Fruit fly (Drosophila melanogaster) whole organism, embryonic: ENCODE measurements around the gene Pif1.

Experiments used
- CG11247 ChIP-seq: fragments of 200-800 bp; sonication (Bioruptor generic); IDR thresholded peaks from 2 replicates; pipeline ENCODE4 v1.3.6; 2022; ENCODE audit warnings: missing biosample characterization, missing genetic modification characterization
- CG12942 ChIP-seq: fragments of 200-800 bp; sonication (Bioruptor generic); optimal IDR thresholded peaks from 3 replicates; lab custom pipeline; 2016; ENCODE audit warnings: missing biosample characterization, missing genetic modification characterization
- CG14860 ChIP-seq: fragments of 200-800 bp; sonication (Bioruptor generic); IDR thresholded peaks from 3 replicates; pipeline ENCODE4 v1.3.6; 2022; ENCODE audit warnings: missing biosample characterization, missing genetic modification characterization; ENCODE audit not compliant: partially characterized antibody
- CG1602 ChIP-seq: fragments of 200-800 bp; sonication (Bioruptor generic); optimal IDR thresholded peaks from 3 replicates; lab custom pipeline; 2016; ENCODE audit warnings: missing biosample characterization, missing genetic modification characterization
- CG1603 ChIP-seq: fragments of 200-800 bp; sonication (Bioruptor generic); optimal IDR thresholded peaks from 2 replicates; lab custom pipeline; 2019; ENCODE audit warnings: missing biosample characterization, mild to moderate bottlenecking, missing genetic modification characterization, moderate library complexity
- CG16863 ChIP-seq: fragments of 200-800 bp; sonication (Bioruptor generic); optimal IDR thresholded peaks from 3 replicates; lab custom pipeline; 2016; ENCODE audit warnings: missing biosample characterization, missing genetic modification characterization
- CG2116 ChIP-seq: fragments of 200-800 bp; sonication (Bioruptor generic); optimal IDR thresholded peaks from 3 replicates; lab custom pipeline; 2018; ENCODE audit warnings: missing biosample characterization, mild to moderate bottlenecking, missing genetic modification characterization
- CG2129 ChIP-seq: fragments of 200-800 bp; sonication (Bioruptor generic); IDR thresholded peaks from 2 replicates; pipeline ENCODE4 v1.3.6; 2022; ENCODE audit warnings: missing biosample characterization, missing genetic modification characterization; ENCODE audit not compliant: partially characterized antibody
- CG2889 ChIP-seq: fragments of 200-800 bp; sonication (Bioruptor generic); IDR thresholded peaks from 3 replicates; pipeline ENCODE4 v1.3.6; 2022; ENCODE audit warnings: missing biosample characterization, missing genetic modification characterization
- CG30020 ChIP-seq: fragments of 200-800 bp; optimal IDR thresholded peaks from 2 replicates; lab custom pipeline; 2019; ENCODE audit warnings: missing biosample characterization, mild to moderate bottlenecking, missing genetic modification characterization, moderate library complexity
- CG31365 ChIP-seq: fragments of 200-800 bp; sonication (Bioruptor generic); optimal IDR thresholded peaks from 2 replicates; lab custom pipeline; 2018; ENCODE audit warnings: missing biosample characterization, mild to moderate bottlenecking, missing genetic modification characterization
- CG32532 ChIP-seq: fragments of 200-800 bp; sonication (Bioruptor generic); IDR thresholded peaks from 2 replicates; pipeline ENCODE4 v1.3.6; 2022; ENCODE audit warnings: missing biosample characterization, missing genetic modification characterization
- CG3407 ChIP-seq: fragments of 200-800 bp; sonication (Bioruptor generic); optimal IDR thresholded peaks from 2 replicates; lab custom pipeline; 2018; ENCODE audit warnings: missing biosample characterization, mild to moderate bottlenecking, missing genetic modification characterization
- CG34224 ChIP-seq: fragments of 200-800 bp; sonication (Bioruptor generic); IDR thresholded peaks from 3 replicates; pipeline ENCODE4 v1.3.6; 2022; ENCODE audit warnings: missing biosample characterization, missing genetic modification characterization; ENCODE audit not compliant: partially characterized antibody
- CG43689 ChIP-seq: fragments of 200-800 bp; sonication (Bioruptor generic); IDR thresholded peaks from 2 replicates; pipeline ENCODE4 v1.3.6; 2022; ENCODE audit warnings: missing biosample characterization, missing genetic modification characterization
- CG4404 ChIP-seq: fragments of 200-800 bp; sonication (Bioruptor generic); IDR thresholded peaks from 2 replicates; pipeline ENCODE4 v1.3.6; 2022; ENCODE audit warnings: missing biosample characterization, missing genetic modification characterization
- CG4730 ChIP-seq: fragments of 200-800 bp; sonication (Bioruptor generic); IDR thresholded peaks from 2 replicates; pipeline ENCODE4 v1.3.6; 2022; ENCODE audit warnings: missing biosample characterization, missing genetic modification characterization
- CG5245 ChIP-seq: fragments of 200-800 bp; sonication (Bioruptor generic); optimal IDR thresholded peaks from 3 replicates; lab custom pipeline; 2016; ENCODE audit warnings: missing biosample characterization, missing genetic modification characterization
- CG6254 ChIP-seq: fragments of 200-800 bp; sonication (Bioruptor generic); optimal IDR thresholded peaks from 3 replicates; lab custom pipeline; 2017; ENCODE audit warnings: mild to moderate bottlenecking, missing biosample characterization, missing genetic modification reagents, missing genetic modification characterization
- CG8281 ChIP-seq: fragments of 200-800 bp; sonication (Bioruptor generic); optimal IDR thresholded peaks from 2 replicates; lab custom pipeline; 2018; ENCODE audit warnings: missing biosample characterization, mild to moderate bottlenecking, missing genetic modification characterization, moderate library complexity
- CG8765 ChIP-seq: fragments of 200-800 bp; sonication (Bioruptor generic); IDR thresholded peaks from 2 replicates; pipeline ENCODE4 v1.3.6; 2022; ENCODE audit warnings: missing biosample characterization, missing genetic modification characterization
- Chrac-16 ChIP-seq: fragments of 200-800 bp; sonication (Bioruptor generic); optimal IDR thresholded peaks from 3 replicates; lab custom pipeline; 2016; ENCODE audit warnings: missing biosample characterization, missing genetic modification characterization
- Dbx ChIP-seq: fragments of 200-800 bp; sonication (Bioruptor generic); IDR thresholded peaks from 3 replicates; pipeline ENCODE4 v1.3.6; 2022; ENCODE audit warnings: missing biosample characterization, missing genetic modification characterization
- Dip3 ChIP-seq: fragments of 200-800 bp; sonication (Bioruptor generic); optimal IDR thresholded peaks from 3 replicates; lab custom pipeline; 2016; ENCODE audit warnings: missing biosample characterization, missing genetic modification characterization
- HmgZ ChIP-seq: fragments of 200-800 bp; sonication (Bioruptor generic); optimal IDR thresholded peaks from 2 replicates; lab custom pipeline; 2018; ENCODE audit warnings: missing biosample characterization, mild to moderate bottlenecking, missing genetic modification characterization
- Meics ChIP-seq: fragments of 200-800 bp; sonication (Bioruptor generic); optimal IDR thresholded peaks from 2 replicates; lab custom pipeline; 2017; ENCODE audit warnings: missing biosample characterization, mild to moderate bottlenecking, missing genetic modification characterization
- Neu2 ChIP-seq: fragments of 200-800 bp; sonication (Bioruptor generic); optimal IDR thresholded peaks from 3 replicates; lab custom pipeline; 2016; ENCODE audit warnings: missing biosample characterization, missing genetic modification characterization, borderline replicate concordance
- Sox100B ChIP-seq: fragments of 200-800 bp; sonication (Bioruptor generic); optimal IDR thresholded peaks from 3 replicates; lab custom pipeline; 2018; ENCODE audit warnings: missing biosample characterization, mild to moderate bottlenecking, missing genetic modification characterization
- Xbp1 ChIP-seq: fragments of 200-800 bp; sonication (Bioruptor generic); optimal IDR thresholded peaks from 3 replicates; lab custom pipeline; 2016; ENCODE audit warnings: missing biosample characterization, mild to moderate bottlenecking, missing genetic modification characterization
- ato ChIP-seq: fragments of 200-800 bp; sonication (Bioruptor generic); IDR thresholded peaks from 2 replicates; pipeline ENCODE4 v1.3.6; 2022; ENCODE audit warnings: missing biosample characterization, missing genetic modification characterization; ENCODE audit not compliant: partially characterized antibody
- bbx ChIP-seq: fragments of 200-800 bp; sonication (Bioruptor generic); IDR thresholded peaks from 2 replicates; pipeline ENCODE4 v1.3.6; 2022; ENCODE audit warnings: missing biosample characterization, missing genetic modification characterization; ENCODE audit not compliant: partially characterized antibody
- bcd ChIP-seq: fragments of 200-800 bp; sonication (Bioruptor generic); optimal IDR thresholded peaks from 2 replicates; lab custom pipeline; 2017; ENCODE audit warnings: missing biosample characterization, mild to moderate bottlenecking, missing genetic modification characterization
- crc ChIP-seq: fragments of 200-800 bp; sonication (Bioruptor generic); optimal IDR thresholded peaks from 2 replicates; lab custom pipeline; 2016; ENCODE audit warnings: missing biosample characterization, missing genetic modification characterization
- dan ChIP-seq: fragments of 200-800 bp; sonication (Bioruptor generic); IDR thresholded peaks from 2 replicates; pipeline ENCODE4 v1.3.6; 2022; ENCODE audit warnings: missing biosample characterization, missing genetic modification characterization
- esg ChIP-seq: fragments of 200-800 bp; sonication (Bioruptor generic); conservative IDR thresholded peaks from 2 replicates; pipeline ENCODE4 v1.3.6; 2022; ENCODE audit warnings: missing biosample characterization, missing genetic modification characterization
- fd102C ChIP-seq: fragments of 200-800 bp; sonication (Bioruptor generic); optimal IDR thresholded peaks from 2 replicates; lab custom pipeline; 2018; ENCODE audit warnings: missing biosample characterization, mild to moderate bottlenecking, missing genetic modification characterization, moderate library complexity
- fd96Cb ChIP-seq: fragments of 200-800 bp; sonication (Bioruptor generic); optimal IDR thresholded peaks from 2 replicates; lab custom pipeline; 2018; ENCODE audit warnings: missing biosample characterization, mild to moderate bottlenecking, missing genetic modification characterization, moderate library complexity
- gcm ChIP-seq: fragments of 200-800 bp; sonication (Bioruptor generic); optimal IDR thresholded peaks from 2 replicates; lab custom pipeline; 2019; ENCODE audit warnings: missing biosample characterization, mild to moderate bottlenecking, missing genetic modification characterization, moderate library complexity
- ham ChIP-seq: fragments of 200-800 bp; sonication (Bioruptor generic); IDR thresholded peaks from 2 replicates; pipeline ENCODE4 v1.3.6; 2022; ENCODE audit warnings: missing biosample characterization, missing genetic modification characterization
- lola ChIP-seq, 3 experiments: fragments of >200 bp in 2 of 3; fragments of 200-800 bp in 1 of 3; sonication (Bioruptor generic) in 1 of 3; optimal IDR thresholded peaks; 2 replicates each; lab custom pipeline; 2017 to 2019; ENCODE audit warnings: missing biosample characterization in 3 of 3, missing genetic modification characterization in 3 of 3, mild to moderate bottlenecking in 1 of 3, moderate library complexity in 1 of 3
- mld ChIP-seq: fragments of 200-800 bp; sonication (Bioruptor generic); IDR thresholded peaks from 3 replicates; pipeline ENCODE4 v1.3.6; 2022; ENCODE audit warnings: missing biosample characterization, missing genetic modification characterization; ENCODE audit not compliant: partially characterized antibody
- slou ChIP-seq: fragments of 200-800 bp; sonication (Bioruptor generic); optimal IDR thresholded peaks from 3 replicates; lab custom pipeline; 2016; ENCODE audit warnings: missing biosample characterization, missing genetic modification characterization
- sug ChIP-seq: fragments of 200-800 bp; optimal IDR thresholded peaks from 2 replicates; lab custom pipeline; 2019; ENCODE audit warnings: missing biosample characterization, mild to moderate bottlenecking, missing genetic modification characterization, moderate library complexity
- tap ChIP-seq: fragments of 200-800 bp; optimal IDR thresholded peaks from 3 replicates; lab custom pipeline; 2019; ENCODE audit warnings: missing biosample characterization, mild to moderate bottlenecking, missing genetic modification characterization, moderate library complexity
- trem ChIP-seq: fragments of 200-800 bp; optimal IDR thresholded peaks from 3 replicates; lab custom pipeline; 2019; ENCODE audit warnings: missing biosample characterization, mild to moderate bottlenecking, missing genetic modification characterization, moderate library complexity
- twi ChIP-seq: fragments of 200-800 bp; optimal IDR thresholded peaks from 2 replicates; lab custom pipeline; 2019; ENCODE audit warnings: missing biosample characterization, mild to moderate bottlenecking, missing genetic modification characterization, moderate library complexity
- tx ChIP-seq: fragments of 200-800 bp; sonication (Bioruptor generic); optimal IDR thresholded peaks from 2 replicates; lab custom pipeline; 2016; ENCODE audit warnings: missing biosample characterization, missing genetic modification characterization
- zen2 ChIP-seq: fragments of 200-800 bp; sonication (Bioruptor generic); IDR thresholded peaks from 3 replicates; pipeline ENCODE4 v1.3.6; 2022; ENCODE audit warnings: missing biosample characterization, missing genetic modification characterization; ENCODE audit not compliant: partially characterized antibody

Pif1 gene

dm6 chr2L:3478034-3478880, 8.5 kb upstream of the Pif1 start, which contains the start of gene Thor (continued):
- TF ChIP-seq bbx (GFP tag; lab: Robert Waterston, UW), result peak; percentile 78
- no peak for TF ChIP-seq fd96Cb
- peak; percentile 39 for TF ChIP-seq CG5245 (GFP tag; lab: Kevin White, UChicago)
- no peak for TF ChIP-seq CG2116 (GFP tag; lab: Kevin White, UChicago)
- peak; percentile 0 for TF ChIP-seq twi (tag; lab: Kevin White, UChicago)
- TF ChIP-seq CG16863 (GFP tag; lab: Kevin White, UChicago), result peak; percentile 62
- TF ChIP-seq ham (GFP tag; lab: Robert Waterston, UW), result no peak; the same call in 1 of the 2 replicates
- peak; percentile 46 for TF ChIP-seq CG31365 (tag; lab: Kevin White, UChicago)
- no peak for TF ChIP-seq dan (GFP tag; lab: Robert Waterston, UW)
- TF ChIP-seq crc, result peak; percentile 58
- no peak for TF ChIP-seq CG8765 (GFP tag; lab: Robert Waterston, UW)
- peak; percentile 68 for TF ChIP-seq CG3407 (GFP tag; lab: Kevin White, UChicago)
- peak; percentile 43; the same call in 1 of the 2 replicates for TF ChIP-seq CG43689
- peak; percentile 14 for TF ChIP-seq slou
- TF ChIP-seq Chrac-16, result peak; percentile 16
- TF ChIP-seq HmgZ (tag; lab: Kevin White, UChicago), result peak; percentile 80
- peak; percentile 35 for TF ChIP-seq Xbp1
- peak; percentile 5 for TF ChIP-seq Dip3 (GFP tag; lab: Kevin White, UChicago)
- TF ChIP-seq CG11247, result peak; percentile 79
- TF ChIP-seq Dbx, result peak; percentile 84
- no peak for TF ChIP-seq Sox100B (GFP tag; lab: Kevin White, UChicago)
- TF ChIP-seq CG14860 (GFP tag; lab: Robert Waterston, UW), result no peak
- peak; percentile 7 for TF ChIP-seq CG1602 (GFP tag; lab: Kevin White, UChicago)
- no peak for TF ChIP-seq fd102C
- no peak for TF ChIP-seq esg (GFP tag; lab: Robert Waterston, UW)
- peak; percentile 84 for TF ChIP-seq CG32532 (GFP tag; lab: Robert Waterston, UW)
- no peak for TF ChIP-seq CG12942 (GFP tag; lab: Kevin White, UChicago)
- peak; percentile 66 for TF ChIP-seq CG6254 (GFP tag; lab: Kevin White, UChicago)
- 0 out of 3 replicates have a peak, but pooled peaks have one; percentile 9 for TF ChIP-seq CG2889 (GFP tag; lab: Robert Waterston, UW)
- peak; percentile 2 for TF ChIP-seq tx (GFP tag; lab: Kevin White, UChicago)
- TF ChIP-seq tap (tag; lab: Kevin White, UChicago), result peak; percentile 50
- peak; percentile 77 for TF ChIP-seq bcd (GFP tag; lab: Kevin White, UChicago)
- TF ChIP-seq CG2129 (GFP tag; lab: Robert Waterston, UW), result no peak
- peak; percentile 40 for TF ChIP-seq CG1603 (tag; lab: Kevin White, UChicago)
- TF ChIP-seq trem, result peak; percentile 24
- TF ChIP-seq CG8281 (tag; lab: Kevin White, UChicago), result no peak
- TF ChIP-seq Meics (GFP tag; lab: Kevin White, UChicago), result peak; percentile 70
- no peak; the same call in 2 of the 3 replicates for TF ChIP-seq zen2 (GFP tag; lab: Robert Waterston, UW)
- TF ChIP-seq CG4730 (GFP tag; lab: Robert Waterston, UW), result peak; percentile 31; the same call in 1 of the 2 replicates
- TF ChIP-seq CG4404, result no peak
- TF ChIP-seq sug (tag; lab: Kevin White, UChicago), result peak; percentile 77
- no peak for TF ChIP-seq Neu2 (GFP tag; lab: Kevin White, UChicago)
- TF ChIP-seq mld (GFP tag; lab: Robert Waterston, UW), result peak; percentile 55; the same call in 1 of the 3 replicates
- TF ChIP-seq CG34224 (GFP tag; lab: Robert Waterston, UW), result peak; percentile 61; the same call in 2 of the 3 replicates
- TF ChIP-seq gcm (GFP tag; lab: Kevin White, UChicago), result peak; percentile 41
- TF ChIP-seq lola (GFP tag; optimal IDR thresholded peaks at IDR 0.05; lab: Kevin White, UChicago), result no peak
- TF ChIP-seq CG30020 (tag; lab: Kevin White, UChicago), result no peak
- peak; percentile 52 for TF ChIP-seq ato (GFP tag; lab: Robert Waterston, UW)
